Fruit fly (Drosophila melanogaster): ENCODE data around the gene CG18675.
A peak's percentile ranks its signal among the peaks of the same experiment; 100 is the strongest.

The CG18675 gene

DNA sequence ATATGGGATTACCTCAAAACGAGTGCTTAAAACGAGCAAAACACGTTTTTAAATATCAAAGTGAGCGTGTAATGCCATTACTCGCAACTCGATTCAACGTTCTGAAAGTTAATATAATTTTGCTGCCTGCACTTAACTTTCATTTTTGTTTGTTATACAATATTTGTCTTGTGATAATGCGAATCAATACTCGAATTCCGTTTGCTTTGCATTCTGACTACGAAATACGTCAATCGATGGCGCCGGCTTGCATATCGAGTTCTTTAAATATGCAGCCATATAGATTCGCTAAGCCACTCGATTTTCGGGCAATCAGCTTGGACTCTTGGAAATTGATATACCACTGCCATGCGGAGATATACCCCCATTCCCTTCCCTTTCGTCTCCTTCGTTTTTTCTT, 47.0 kb downstream of the CG18675 start:
- no peak for TF ChIP-seq CG1621 (tag; optimal IDR thresholded peaks at IDR 0.05)
- TF ChIP-seq Sox102F (GFP tag; optimal IDR thresholded peaks at IDR 0.05), result peak; percentile 16
- peak; percentile 41 for TF ChIP-seq Blimp-1 (GFP tag; optimal IDR thresholded peaks at IDR 0.05)
- peak; percentile 77 for TF ChIP-seq vri (GFP tag; optimal IDR thresholded peaks at IDR 0.05)
- TF ChIP-seq lz (GFP tag; optimal IDR thresholded peaks at IDR 0.05), result no peak

DNA sequence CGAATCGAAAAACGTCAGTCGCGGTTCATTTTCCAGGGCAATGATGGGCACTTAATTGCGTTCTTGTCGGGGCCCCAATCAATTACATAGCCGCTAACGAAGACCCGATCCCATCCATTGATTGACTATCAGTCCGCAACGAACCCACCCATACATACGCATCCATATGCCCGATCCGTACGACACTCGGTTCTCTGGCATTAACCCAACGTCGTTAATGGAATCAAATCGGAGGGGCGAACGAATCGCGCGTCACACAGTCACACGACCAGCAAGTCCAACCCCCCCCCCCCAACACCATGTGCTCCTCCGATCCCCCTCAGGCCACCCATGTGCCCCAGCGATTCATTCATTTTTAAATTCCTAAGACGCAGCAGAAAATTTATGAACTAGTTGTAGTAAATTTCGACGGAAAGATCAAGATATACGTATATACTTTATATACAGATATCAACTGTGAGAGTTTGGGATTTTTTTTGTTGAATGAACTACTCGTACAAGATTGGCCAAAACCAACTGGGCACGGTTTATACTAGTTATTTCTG, 47.6 kb downstream of the CG18675 start:
- TF ChIP-seq Lpt (GFP tag; optimal IDR thresholded peaks at IDR 0.05) (no peak), CG8319 (GFP tag; optimal IDR thresholded peaks at IDR 0.05) (no peak), svp (GFP tag) (peak; percentile 97), CG3919 (GFP tag; optimal IDR thresholded peaks at IDR 0.05) (no peak), CG15336 (GFP tag; IDR thresholded peaks at IDR 0.05) (no peak), CG4318 (GFP tag; optimal IDR thresholded peaks at IDR 0.05) (no peak), OdsH (GFP tag; optimal IDR thresholded peaks at IDR 0.05) (no peak), ss (GFP tag; optimal IDR thresholded peaks at IDR 0.05) (peak in 1 of 2 experiments; percentile 10), CG16779 (tag; optimal IDR thresholded peaks at IDR 0.05) (peak; percentile 40), CG1621 (tag; optimal IDR thresholded peaks at IDR 0.05) (peak; percentile 4), CG6276 (GFP tag; optimal IDR thresholded peaks at IDR 0.05) (peak; percentile 27), CG11762 (GFP tag; optimal IDR thresholded peaks at IDR 0.05; ENCODE audit: insufficient read depth) (no peak), vri (GFP tag; optimal IDR thresholded peaks at IDR 0.05) (no peak), net (GFP tag; optimal IDR thresholded peaks at IDR 0.05) (no peak), CG31627 (GFP tag; optimal IDR thresholded peaks at IDR 0.05) (no peak), pdm3 (GFP tag; optimal IDR thresholded peaks at IDR 0.05) (no peak), CG9139 (GFP tag; optimal IDR thresholded peaks at IDR 0.05) (no peak), CG6808 (GFP tag; optimal IDR thresholded peaks at IDR 0.05) (peak; percentile 3), Eip75B (GFP tag; optimal IDR thresholded peaks at IDR 0.05) (no peak), Sox102F (GFP tag; optimal IDR thresholded peaks at IDR 0.05) (no peak), dsx (GFP tag; optimal IDR thresholded peaks at IDR 0.05; ENCODE audit: poor library complexity, severe bottlenecking) (peak; percentile 16), Eip78C (GFP tag) (peak; percentile 24)

DNA sequence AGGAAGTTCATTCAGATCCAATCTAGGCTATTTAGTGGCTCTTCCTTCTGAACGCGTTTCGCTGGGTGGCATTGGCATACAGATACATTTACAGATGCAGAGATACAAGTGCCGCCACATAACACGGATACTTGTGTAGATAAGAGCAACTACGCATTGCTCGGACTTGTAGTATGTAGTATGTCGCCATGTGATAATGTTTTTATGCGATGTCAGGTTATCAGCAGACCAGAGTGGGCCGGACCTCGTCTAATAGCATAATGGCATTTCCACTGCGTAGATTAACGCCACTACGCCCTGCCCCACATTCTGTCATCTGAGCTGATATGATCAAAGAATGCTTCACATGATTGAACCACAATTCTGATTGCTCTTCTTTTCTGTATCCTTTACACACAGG, 48.1 kb downstream of the CG18675 start:
- TF ChIP-seq Hr39 (GFP tag; optimal IDR thresholded peaks at IDR 0.05) (no peak), Eip93F (GFP tag; optimal IDR thresholded peaks at IDR 0.05) (no peak), CG1621 (tag; optimal IDR thresholded peaks at IDR 0.05) (no peak), svp (GFP tag) (peak; percentile 83)

DNA sequence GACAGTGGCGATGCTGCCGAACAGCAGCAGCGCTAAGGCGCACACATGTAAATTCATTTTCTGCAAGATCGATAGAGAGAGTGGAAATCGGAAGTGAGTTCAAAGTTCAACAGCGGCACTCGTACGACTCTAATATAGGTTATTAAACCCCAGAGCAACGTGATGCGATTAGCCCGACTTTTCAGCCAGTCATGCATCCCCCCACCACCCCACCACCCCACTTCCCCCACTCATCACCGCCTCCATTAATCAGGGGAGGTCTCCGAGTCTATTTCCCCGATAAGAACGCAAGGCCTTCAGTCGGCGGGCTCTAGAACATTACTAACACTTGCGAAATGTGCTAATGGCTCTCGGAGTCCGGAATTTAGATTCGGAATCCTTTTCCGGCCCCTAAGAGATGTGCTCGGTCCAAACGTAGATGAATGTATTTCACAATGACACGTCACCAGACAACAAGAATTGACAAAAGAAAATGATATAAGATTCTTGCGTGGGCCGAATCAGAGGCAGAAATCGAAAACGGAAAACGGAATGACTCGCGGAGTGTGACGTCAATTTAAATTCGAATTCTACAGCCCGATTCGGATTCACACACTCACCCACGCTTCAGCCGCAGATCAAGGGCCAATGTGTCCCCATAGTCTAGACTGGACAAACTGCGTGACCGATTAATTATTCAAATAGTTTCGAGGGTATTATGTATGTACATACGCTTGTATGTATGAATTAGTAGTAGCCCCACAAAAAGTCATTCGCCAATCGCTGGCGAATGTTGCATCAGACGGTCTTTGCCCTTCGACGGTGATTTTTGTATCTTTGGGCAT, 52.2 kb downstream of the CG18675 start:
- TF ChIP-seq Eip78C (GFP tag), result no peak
- TF ChIP-seq CG11294 (GFP tag; IDR thresholded peaks at IDR 0.05), result no peak
- no peak for TF ChIP-seq CG10631 (GFP tag; optimal IDR thresholded peaks at IDR 0.05)
- TF ChIP-seq Eip75B (GFP tag; optimal IDR thresholded peaks at IDR 0.05), result no peak
- TF ChIP-seq eg (GFP tag; IDR thresholded peaks at IDR 0.05), result 0 out of 3 replicates have a peak, but pooled peaks have one; percentile 34
- TF ChIP-seq CG16779 (tag; optimal IDR thresholded peaks at IDR 0.05), result peak; percentile 15
- no peak for TF ChIP-seq Sox14 (GFP tag; optimal IDR thresholded peaks at IDR 0.05)
- no peak for TF ChIP-seq CG1621 (tag; optimal IDR thresholded peaks at IDR 0.05)
- TF ChIP-seq CG3919 (GFP tag; optimal IDR thresholded peaks at IDR 0.05), result no peak
- peak; percentile 16 to 56 for TF ChIP-seq ss (GFP tag; optimal IDR thresholded peaks at IDR 0.05)
- TF ChIP-seq salr (GFP tag; optimal IDR thresholded peaks at IDR 0.05), result no peak
- no peak for TF ChIP-seq topi (GFP tag; optimal IDR thresholded peaks at IDR 0.05)
- no peak for TF ChIP-seq Ets21C (GFP tag; optimal IDR thresholded peaks at IDR 0.05)
- no peak for TF ChIP-seq pdm3 (GFP tag; optimal IDR thresholded peaks at IDR 0.05)
- TF ChIP-seq svp (GFP tag), result peak; percentile 84
- TF ChIP-seq CG10669 (GFP tag; optimal IDR thresholded peaks at IDR 0.05), result peak; percentile 14
- TF ChIP-seq CG34406 (GFP tag; optimal IDR thresholded peaks at IDR 0.05), result no peak
- TF ChIP-seq Hr38 (GFP tag; optimal IDR thresholded peaks at IDR 0.05), result no peak
- no peak for TF ChIP-seq OdsH (GFP tag; optimal IDR thresholded peaks at IDR 0.05)
- no peak for TF ChIP-seq Smox (GFP tag; optimal IDR thresholded peaks at IDR 0.05)
- TF ChIP-seq Sox102F (GFP tag; optimal IDR thresholded peaks at IDR 0.05), result no peak
- TF ChIP-seq CG3032 (tag; optimal IDR thresholded peaks at IDR 0.05), result no peak
- TF ChIP-seq CG6276 (GFP tag; optimal IDR thresholded peaks at IDR 0.05), result peak; percentile 49
- TF ChIP-seq Eip93F (GFP tag; optimal IDR thresholded peaks at IDR 0.05), result no peak
- no peak for TF ChIP-seq CG32006 (GFP tag; optimal IDR thresholded peaks at IDR 0.05)
- no peak for TF ChIP-seq Met (GFP tag; optimal IDR thresholded peaks at IDR 0.05)
- TF ChIP-seq fkh (GFP tag; optimal IDR thresholded peaks at IDR 0.05), result no peak
- no peak for TF ChIP-seq CG6854 (GFP tag; optimal IDR thresholded peaks at IDR 0.05)
- no peak for TF ChIP-seq CG11762 (GFP tag; optimal IDR thresholded peaks at IDR 0.05; ENCODE audit: insufficient read depth)
